Worm (Caenorhabditis elegans) whole organism, mixed stage, embryonic: Measurements from ENCODE around the gene vps-2.

ENCODE experiments used
- bed-3 ChIP-seq: fragments of 200-800 bp; sonication (Bioruptor generic); optimal IDR thresholded peaks from 3 replicates; lab custom pipeline; 2018; ENCODE audit warnings: mild to moderate bottlenecking, missing genetic modification characterization, moderate library complexity, missing compliant biosample characterization
- ces-1 ChIP-seq: fragments of 150-350 bp; optimal IDR thresholded peaks from 2 replicates; lab custom pipeline; 2014; ENCODE audit warnings: missing biosample characterization, missing genetic modification reagents, missing genetic modification characterization
- nhr-28 ChIP-seq: fragments of 150-350 bp; optimal IDR thresholded peaks from 2 replicates; lab custom pipeline; 2014; ENCODE audit warnings: missing biosample characterization, missing genetic modification characterization
- nhr-76 ChIP-seq: sonication (generic microtip); optimal IDR thresholded peaks from 2 replicates; lab custom pipeline; 2017; ENCODE audit warnings: missing biosample characterization, missing genetic modification characterization

DNA sequence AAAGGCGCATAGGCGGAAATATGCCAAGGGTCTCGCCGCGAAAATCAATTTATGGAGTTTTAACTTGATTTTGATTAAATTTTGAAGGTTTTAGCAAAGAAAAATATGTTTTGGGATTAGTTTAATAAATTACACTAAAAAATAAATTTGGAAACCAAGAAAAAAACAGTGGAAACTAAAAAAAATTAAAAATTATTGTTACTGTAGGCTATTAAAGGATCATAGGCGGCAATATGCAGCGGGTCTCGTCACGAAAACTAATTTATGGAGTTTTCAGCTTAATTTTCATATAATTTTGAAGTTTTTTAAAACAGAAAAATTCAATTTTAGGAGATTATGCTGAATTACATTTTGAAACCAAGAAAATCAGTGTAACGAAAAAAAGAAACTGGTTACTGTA, 40.7 kb upstream of the vps-2 start:
- TF ChIP-seq nhr-76 (no peak), ces-1 (GFP tag; lab: Kevin White, UChicago) (no peak), bed-3 (GFP tag; lab: Kevin White, UChicago) (no peak), nhr-28 (tag; lab: Kevin White, UChicago) (no peak)
